Worm (Caenorhabditis elegans) whole organism, mixed stage, embryonic: ENCODE results near the gene F23D12.4.
A peak's percentile ranks its signal among the peaks of the same experiment; 100 is the strongest.

ENCODE experiments used
- M03D4.4 ChIP-seq: sonication (generic microtip); optimal IDR thresholded peaks from 2 replicates; lab custom pipeline; 2017; ENCODE audit warnings: mild to moderate bottlenecking, missing genetic modification characterization, missing compliant biosample characterization
- bed-3 ChIP-seq: fragments of 200-800 bp; sonication (Bioruptor generic); optimal IDR thresholded peaks from 3 replicates; lab custom pipeline; 2018; ENCODE audit warnings: mild to moderate bottlenecking, missing genetic modification characterization, moderate library complexity, missing compliant biosample characterization
- blmp-1 ChIP-seq: fragments of 150-350 bp; optimal IDR thresholded peaks from 2 replicates; lab custom pipeline; 2014; ENCODE audit warnings: missing biosample characterization, missing genetic modification characterization
- ceh-39 ChIP-seq: fragments of 150-350 bp; optimal IDR thresholded peaks from 2 replicates; lab custom pipeline; 2014; ENCODE audit warnings: missing biosample characterization, missing genetic modification characterization
- ceh-43 ChIP-seq: fragments of 200-800 bp; sonication (Bioruptor generic); optimal IDR thresholded peaks from 2 replicates; lab custom pipeline; 2018; ENCODE audit warnings: mild to moderate bottlenecking, missing genetic modification characterization, moderate library complexity, missing compliant biosample characterization
- ceh-83 ChIP-seq: fragments of 200-800 bp; sonication (Bioruptor generic); optimal IDR thresholded peaks from 2 replicates; lab custom pipeline; 2018; ENCODE audit warnings: mild to moderate bottlenecking, missing genetic modification characterization, missing compliant biosample characterization
- ces-1 ChIP-seq: fragments of 150-350 bp; optimal IDR thresholded peaks from 2 replicates; lab custom pipeline; 2014; ENCODE audit warnings: missing biosample characterization, missing genetic modification reagents, missing genetic modification characterization
- cnd-1 ChIP-seq: fragments of 200-800 bp; sonication (Bioruptor generic); optimal IDR thresholded peaks from 2 replicates; lab custom pipeline; 2018; ENCODE audit warnings: mild to moderate bottlenecking, missing genetic modification characterization, missing compliant biosample characterization
- drap-1 ChIP-seq: fragments of 200-800 bp; sonication (Bioruptor generic); optimal IDR thresholded peaks from 3 replicates; lab custom pipeline; 2018; ENCODE audit warnings: mild to moderate bottlenecking, missing genetic modification characterization, missing compliant biosample characterization
- elt-3 ChIP-seq: fragments of 150-350 bp; optimal IDR thresholded peaks from 2 replicates; lab custom pipeline; 2014; ENCODE audit warnings: missing biosample characterization, missing genetic modification characterization
- flh-1 ChIP-seq: fragments of 200-800 bp; sonication (Bioruptor generic); optimal IDR thresholded peaks from 2 replicates; lab custom pipeline; 2018; ENCODE audit warnings: mild to moderate bottlenecking, missing genetic modification characterization, moderate library complexity, missing compliant biosample characterization
- ham-2 ChIP-seq: fragments of 200-800 bp; sonication (Bioruptor generic); optimal IDR thresholded peaks from 2 replicates; lab custom pipeline; 2018; ENCODE audit warnings: mild to moderate bottlenecking, missing genetic modification characterization, missing compliant biosample characterization
- hlh-1 ChIP-seq: fragments of 150-350 bp; optimal IDR thresholded peaks from 2 replicates; lab custom pipeline; 2014; ENCODE audit warnings: missing biosample characterization, missing genetic modification reagents, missing genetic modification characterization
- lin-13 ChIP-seq: fragments of 150-350 bp; optimal IDR thresholded peaks from 2 replicates; lab custom pipeline; 2014; ENCODE audit warnings: missing biosample characterization, missing genetic modification characterization
- lin-32 ChIP-seq: fragments of 200-800 bp; sonication (Bioruptor generic); optimal IDR thresholded peaks from 2 replicates; lab custom pipeline; 2018; ENCODE audit warnings: mild to moderate bottlenecking, missing genetic modification characterization, missing compliant biosample characterization
- lsy-2 ChIP-seq: fragments of 150-350 bp; optimal IDR thresholded peaks from 2 replicates; lab custom pipeline; 2014; ENCODE audit warnings: missing biosample characterization, missing genetic modification characterization
- mab-5 ChIP-seq: fragments of 150-350 bp; optimal IDR thresholded peaks from 2 replicates; lab custom pipeline; 2014; ENCODE audit warnings: missing biosample characterization, missing genetic modification characterization
- mep-1 ChIP-seq: fragments of 150-350 bp; optimal IDR thresholded peaks from 2 replicates; lab custom pipeline; 2017; ENCODE audit warnings: missing biosample characterization, missing genetic modification reagents, missing genetic modification characterization, inconsistent platforms
- nhr-12 ChIP-seq: fragments of 150-350 bp; optimal IDR thresholded peaks from 2 replicates; lab custom pipeline; 2014; ENCODE audit warnings: missing biosample characterization, missing genetic modification characterization
- nhr-2 ChIP-seq: fragments of 150-350 bp; optimal IDR thresholded peaks from 2 replicates; lab custom pipeline; 2014; ENCODE audit warnings: missing biosample characterization, missing genetic modification characterization
- nhr-237 ChIP-seq: fragments of 150-350 bp; optimal IDR thresholded peaks from 2 replicates; lab custom pipeline; 2014; ENCODE audit warnings: missing biosample characterization, missing genetic modification characterization
- nhr-28 ChIP-seq: fragments of 150-350 bp; optimal IDR thresholded peaks from 2 replicates; lab custom pipeline; 2014; ENCODE audit warnings: missing biosample characterization, missing genetic modification characterization
- nhr-76 ChIP-seq: sonication (generic microtip); optimal IDR thresholded peaks from 2 replicates; lab custom pipeline; 2017; ENCODE audit warnings: missing biosample characterization, missing genetic modification characterization
- pha-4 ChIP-seq: fragments of 150-350 bp; optimal IDR thresholded peaks from 2 replicates; lab custom pipeline; 2018; ENCODE audit warnings: missing biosample characterization, missing genetic modification reagents, missing genetic modification characterization
- sem-2 ChIP-seq: fragments of 200-800 bp; sonication (Bioruptor generic); optimal IDR thresholded peaks from 2 replicates; lab custom pipeline; 2018; ENCODE audit warnings: mild to moderate bottlenecking, missing genetic modification characterization, missing compliant biosample characterization
- snpc-4 ChIP-seq: fragments of 150-350 bp; optimal IDR thresholded peaks from 2 replicates; lab custom pipeline; 2014; ENCODE audit warnings: missing biosample characterization, missing genetic modification characterization
- sptf-1 ChIP-seq: sonication (generic microtip); optimal IDR thresholded peaks from 2 replicates; lab custom pipeline; 2017; ENCODE audit warnings: mild to moderate bottlenecking, missing genetic modification characterization, moderate library complexity, missing compliant biosample characterization
- tbx-8 ChIP-seq: fragments of 200-800 bp; sonication (Bioruptor generic); optimal IDR thresholded peaks from 2 replicates; lab custom pipeline; 2018; ENCODE audit warnings: mild to moderate bottlenecking, missing genetic modification characterization, moderate library complexity, missing compliant biosample characterization
- unc-120 ChIP-seq: sonication (generic microtip); optimal IDR thresholded peaks from 2 replicates; lab custom pipeline; 2017; ENCODE audit warnings: missing genetic modification characterization, missing compliant biosample characterization; ENCODE audit not compliant: poor library complexity, severe bottlenecking
- unc-39 ChIP-seq: fragments of 150-350 bp; optimal IDR thresholded peaks from 2 replicates; lab custom pipeline; 2014; ENCODE audit warnings: missing biosample characterization, missing genetic modification characterization
- unc-62 ChIP-seq: fragments of 150-350 bp; optimal IDR thresholded peaks from 2 replicates; lab custom pipeline; 2014; ENCODE audit warnings: missing biosample characterization, missing genetic modification reagents, missing genetic modification characterization
- ztf-11 ChIP-seq: fragments of 150-350 bp; optimal IDR thresholded peaks from 2 replicates; lab custom pipeline; 2014; ENCODE audit warnings: missing biosample characterization, missing genetic modification characterization

F23D12.4 gene

ce11 chrX:14444701-14445100 lies at the start of gene F23D12.4:
Gene F23D12.4 (plus strand): TSS chrX:14445001.
- TF ChIP-seq sptf-1 (tag; lab: Kevin White, UChicago) (no peak), snpc-4 (tag; lab: Kevin White, UChicago) (no peak), lin-32 (GFP tag; lab: Kevin White, UChicago) (no peak), hlh-1 (tag; lab: Kevin White, UChicago) (no peak), bed-3 (no peak), cnd-1 (tag; lab: Kevin White, UChicago) (no peak), nhr-2 (tag; lab: Kevin White, UChicago) (no peak), nhr-76 (tag; lab: Kevin White, UChicago) (no peak)
- TF ChIP-seq, all 35 proteins: peak for 0

DNA sequence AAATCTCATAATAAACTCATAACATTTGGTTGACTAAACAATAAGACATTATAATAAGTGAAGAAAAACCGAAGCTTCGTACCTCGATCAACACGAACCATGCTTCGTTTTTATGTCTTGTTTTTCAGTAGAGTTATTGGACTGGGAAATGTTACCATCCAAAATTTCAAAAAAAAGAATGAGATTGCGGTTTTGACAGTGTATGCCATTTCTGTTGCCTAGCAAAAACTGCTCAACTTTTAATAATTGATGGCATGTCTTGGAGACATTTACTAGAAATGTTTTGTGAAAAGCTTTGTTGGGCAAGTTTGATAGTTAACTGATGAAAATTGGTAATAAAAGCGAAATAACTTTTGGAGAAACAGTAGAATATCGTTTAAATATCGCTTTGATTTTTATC lies 49.5 kb upstream of the F23D12.4 start, which contains the start of gene Y60A9.1:
Y60A9.1 (minus strand) TSS at position 101 of the 400 bp plus-strand sequence.
- TF ChIP-seq lin-32 (GFP tag; lab: Kevin White, UChicago) = no peak
- TF ChIP-seq sem-2 = no peak
- TF ChIP-seq unc-62 (GFP tag; lab: Kevin White, UChicago) = no peak
- no peak for TF ChIP-seq blmp-1
- no peak for TF ChIP-seq ces-1 (GFP tag; lab: Kevin White, UChicago)
- TF ChIP-seq ham-2 (GFP tag; lab: Kevin White, UChicago) = no peak
- TF ChIP-seq bed-3 = no peak

- TF ChIP-seq ces-1 (GFP tag; lab: Kevin White, UChicago) = peak; percentile 16
- TF ChIP-seq mep-1 (tag; lab: Kevin White, UChicago) = no peak
Observed at ce11 chrX:14399035-14399434, 45.8 kb upstream of the F23D12.4 start.

DNA sequence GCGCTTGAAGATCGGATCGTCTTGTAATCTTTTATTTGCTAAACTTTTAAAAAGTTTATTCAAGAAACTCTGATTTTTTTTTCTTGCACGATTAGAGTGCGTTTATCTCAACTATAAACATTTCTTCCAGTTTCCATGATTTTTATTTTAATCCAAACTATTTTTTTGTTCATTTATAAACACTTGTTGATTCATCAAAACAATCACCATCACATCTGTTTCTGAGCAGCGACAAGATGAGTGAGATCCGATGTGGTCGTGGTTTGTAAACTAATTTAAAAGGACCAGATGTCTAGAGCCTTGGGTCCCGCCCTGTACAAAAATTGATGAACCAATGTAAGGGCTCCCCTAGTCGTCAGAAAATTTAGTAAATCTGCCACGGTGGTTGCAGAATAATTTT lies 43.6 kb upstream of the F23D12.4 start:
- TF ChIP-seq drap-1 (GFP tag; lab: Kevin White, UChicago) (no peak), blmp-1 (no peak), nhr-237 (no peak), unc-39 (no peak), snpc-4 (tag; lab: Kevin White, UChicago) (no peak), tbx-8 (GFP tag; lab: Kevin White, UChicago) (no peak), flh-1 (GFP tag; lab: Kevin White, UChicago) (no peak), ceh-39 (tag; lab: Kevin White, UChicago) (no peak), ceh-83 (no peak), ceh-43 (no peak), M03D4.4 (tag; lab: Kevin White, UChicago) (no peak), sptf-1 (tag; lab: Kevin White, UChicago) (no peak), mab-5 (tag; lab: Kevin White, UChicago) (no peak), ham-2 (GFP tag; lab: Kevin White, UChicago) (no peak), nhr-76 (tag; lab: Kevin White, UChicago) (no peak), lin-32 (GFP tag; lab: Kevin White, UChicago) (no peak), hlh-1 (tag; lab: Kevin White, UChicago) (no peak), ztf-11 (no peak), nhr-2 (tag; lab: Kevin White, UChicago) (no peak)

ce11 chrX:14405817-14406216 lies 39.0 kb upstream of the F23D12.4 start, which contains the start of gene frpr-17:
Gene frpr-17 (plus strand): TSS chrX:14406117.
- TF ChIP-seq drap-1 (GFP tag; lab: Kevin White, UChicago) (no peak), lin-32 (GFP tag; lab: Kevin White, UChicago) (no peak), cnd-1 (tag; lab: Kevin White, UChicago) (no peak), bed-3 (no peak), sem-2 (no peak), unc-39 (no peak), nhr-76 (tag; lab: Kevin White, UChicago) (no peak), ham-2 (GFP tag; lab: Kevin White, UChicago) (no peak), nhr-12 (no peak), hlh-1 (tag; lab: Kevin White, UChicago) (no peak), pha-4 (tag; lab: Kevin White, UChicago) (no peak), ceh-83 (no peak), lsy-2 (no peak), ceh-39 (tag; lab: Kevin White, UChicago) (no peak), unc-62 (GFP tag; lab: Kevin White, UChicago) (no peak), lin-13 (no peak)

ce11 chrX:14412774-14413173 lies 32.0 kb upstream of the F23D12.4 start, which contains the start of gene fbxa-179:
Gene fbxa-179 (minus strand): TSS chrX:14412874.
- TF ChIP-seq ces-1 (GFP tag; lab: Kevin White, UChicago) = no peak
- TF ChIP-seq ceh-39 (tag; lab: Kevin White, UChicago) = no peak
- no peak for TF ChIP-seq lin-32 (GFP tag; lab: Kevin White, UChicago)
- no peak for TF ChIP-seq nhr-2 (tag; lab: Kevin White, UChicago)
- no peak for TF ChIP-seq lsy-2
- TF ChIP-seq nhr-28 (tag; lab: Kevin White, UChicago) = no peak
- no peak for TF ChIP-seq blmp-1
- no peak for TF ChIP-seq flh-1 (GFP tag; lab: Kevin White, UChicago)
- no peak for TF ChIP-seq ham-2 (GFP tag; lab: Kevin White, UChicago)
- TF ChIP-seq hlh-1 (tag; lab: Kevin White, UChicago) = no peak
- TF ChIP-seq mep-1 (tag; lab: Kevin White, UChicago) = no peak
- no peak for TF ChIP-seq mab-5 (tag; lab: Kevin White, UChicago)
- TF ChIP-seq nhr-76 (tag; lab: Kevin White, UChicago) = no peak
- TF ChIP-seq snpc-4 (tag; lab: Kevin White, UChicago) = no peak
- no peak for TF ChIP-seq tbx-8 (GFP tag; lab: Kevin White, UChicago)
- TF ChIP-seq unc-120 (tag; lab: Kevin White, UChicago) = no peak
- no peak for TF ChIP-seq sem-2
- TF ChIP-seq sptf-1 (tag; lab: Kevin White, UChicago) = no peak
- no peak for TF ChIP-seq elt-3
